Worm (Caenorhabditis elegans): Measurements from ENCODE around the gene Y25C1A.13.

- TF ChIP-seq dmd-4 (tag; optimal IDR thresholded peaks at IDR 0.05) (no peak), ztf-11 (tag; optimal IDR thresholded peaks at IDR 0.05) (no peak), nhr-25 (tag; optimal IDR thresholded peaks at IDR 0.05) (no peak), skn-1 (tag; optimal IDR thresholded peaks at IDR 0.05) (no peak), ztf-4 (tag; optimal IDR thresholded peaks at IDR 0.05) (no peak), sma-3 (GFP tag; optimal IDR thresholded peaks at IDR 0.05) (no peak), mdl-1 (tag; optimal IDR thresholded peaks at IDR 0.05) (no peak), unc-62 (GFP tag; optimal IDR thresholded peaks at IDR 0.05) (no peak)
Observed at ce11 chrII:3060782-3061181, 50.3 kb downstream of the Y25C1A.13 start, which contains the start of gene Y25C1A.6.

Data from whole organism, L2 larva.